Fruit fly (Drosophila melanogaster) whole organism, embryonic: ENCODE measurements around the gene CG5180.

Experiments used
- Bgb ChIP-seq: fragments of 200-800 bp; sonication (Bioruptor generic); IDR thresholded peaks from 2 replicates; pipeline ENCODE4 v1.3.6; 2022; ENCODE audit warnings: missing biosample characterization, missing genetic modification characterization; ENCODE audit not compliant: partially characterized antibody
- Blimp-1 ChIP-seq: fragments of 200-800 bp; sonication (Bioruptor generic); optimal IDR thresholded peaks from 3 replicates; lab custom pipeline; 2018; ENCODE audit warnings: missing biosample characterization, missing genetic modification characterization, mild to moderate bottlenecking, moderate library complexity, missing genetic modification reagents
- CG11560 ChIP-seq: fragments of 200-800 bp; sonication (Bioruptor generic); IDR thresholded peaks from 3 replicates; pipeline ENCODE4 v1.3.6; 2022; ENCODE audit warnings: missing biosample characterization, missing genetic modification characterization
- CG12155 ChIP-seq: fragments of 200-800 bp; sonication (Bioruptor generic); optimal IDR thresholded peaks from 3 replicates; lab custom pipeline; 2016; ENCODE audit warnings: missing biosample characterization, missing genetic modification characterization
- CG14860 ChIP-seq: fragments of 200-800 bp; sonication (Bioruptor generic); IDR thresholded peaks from 3 replicates; pipeline ENCODE4 v1.3.6; 2022; ENCODE audit warnings: missing biosample characterization, missing genetic modification characterization; ENCODE audit not compliant: partially characterized antibody
- CG15011 ChIP-seq: fragments of 200-800 bp; sonication (Bioruptor generic); optimal IDR thresholded peaks from 3 replicates; lab custom pipeline; 2018; ENCODE audit warnings: missing biosample characterization, mild to moderate bottlenecking, missing genetic modification characterization
- CG15073 ChIP-seq: fragments of 200-800 bp; sonication (Bioruptor generic); optimal IDR thresholded peaks from 2 replicates; lab custom pipeline; 2016; ENCODE audit warnings: missing biosample characterization, missing genetic modification characterization
- CG1529 ChIP-seq: fragments of 200-800 bp; sonication (Bioruptor generic); optimal IDR thresholded peaks from 3 replicates; lab custom pipeline; 2018; ENCODE audit warnings: missing biosample characterization, missing genetic modification characterization
- CG1602 ChIP-seq: fragments of 200-800 bp; sonication (Bioruptor generic); optimal IDR thresholded peaks from 3 replicates; lab custom pipeline; 2016; ENCODE audit warnings: missing biosample characterization, missing genetic modification characterization
- CG1603 ChIP-seq: fragments of 200-800 bp; sonication (Bioruptor generic); optimal IDR thresholded peaks from 2 replicates; lab custom pipeline; 2019; ENCODE audit warnings: missing biosample characterization, mild to moderate bottlenecking, missing genetic modification characterization, moderate library complexity
- CG16813 ChIP-seq: fragments of 200-800 bp; sonication (Bioruptor generic); IDR thresholded peaks from 3 replicates; pipeline ENCODE4 v1.3.6; 2022; ENCODE audit warnings: missing biosample characterization, missing genetic modification characterization; ENCODE audit not compliant: partially characterized antibody
- CG17359 ChIP-seq: fragments of 200-800 bp; sonication (Bioruptor generic); optimal IDR thresholded peaks from 3 replicates; lab custom pipeline; 2018; ENCODE audit warnings: missing biosample characterization, mild to moderate bottlenecking, missing genetic modification characterization, moderate library complexity
- CG17912 ChIP-seq: fragments of 200-800 bp; sonication (Bioruptor generic); optimal IDR thresholded peaks from 2 replicates; lab custom pipeline; 2018; ENCODE audit warnings: missing biosample characterization, mild to moderate bottlenecking, missing genetic modification characterization
- CG18011 ChIP-seq: fragments of 200-800 bp; sonication (Bioruptor generic); optimal IDR thresholded peaks from 2 replicates; lab custom pipeline; 2017; ENCODE audit warnings: missing biosample characterization, missing genetic modification characterization, mild to moderate bottlenecking, moderate library complexity, missing genotype
- CG32772 ChIP-seq: fragments of 200-800 bp; sonication (Bioruptor generic); IDR thresholded peaks from 2 replicates; pipeline ENCODE4 v1.3.6; 2022; ENCODE audit warnings: missing biosample characterization, missing genetic modification characterization
- CG34224 ChIP-seq: fragments of 200-800 bp; sonication (Bioruptor generic); IDR thresholded peaks from 3 replicates; pipeline ENCODE4 v1.3.6; 2022; ENCODE audit warnings: missing biosample characterization, missing genetic modification characterization; ENCODE audit not compliant: partially characterized antibody
- CG34376 ChIP-seq: fragments of 200-800 bp; sonication (Bioruptor generic); optimal IDR thresholded peaks from 2 replicates; lab custom pipeline; 2018; ENCODE audit warnings: missing biosample characterization, mild to moderate bottlenecking, missing genetic modification characterization
- CG3995 ChIP-seq: fragments of 200-800 bp; sonication (Bioruptor generic); optimal IDR thresholded peaks from 3 replicates; lab custom pipeline; 2016; ENCODE audit warnings: missing biosample characterization, missing genetic modification characterization
- CG4424 ChIP-seq: fragments of 200-800 bp; sonication (Bioruptor generic); optimal IDR thresholded peaks from 3 replicates; lab custom pipeline; 2016; ENCODE audit warnings: missing biosample characterization, missing genetic modification characterization
- CG7928 ChIP-seq: fragments of 200-800 bp; sonication (Bioruptor generic); optimal IDR thresholded peaks from 2 replicates; lab custom pipeline; 2017; ENCODE audit warnings: missing biosample characterization, mild to moderate bottlenecking, missing genetic modification characterization
- CG7963 ChIP-seq: fragments of 200-800 bp; sonication (Bioruptor generic); IDR thresholded peaks from 3 replicates; pipeline ENCODE4 v1.3.6; 2022; ENCODE audit warnings: missing biosample characterization, missing genetic modification characterization; ENCODE audit not compliant: partially characterized antibody
- CG7987 ChIP-seq: fragments of 200-800 bp; sonication (Bioruptor generic); optimal IDR thresholded peaks from 2 replicates; lab custom pipeline; 2018; ENCODE audit warnings: missing biosample characterization, mild to moderate bottlenecking, missing genetic modification characterization, moderate library complexity
- CG9215 ChIP-seq: fragments of 200-800 bp; sonication (Bioruptor generic); IDR thresholded peaks from 2 replicates; pipeline ENCODE4 v1.3.6; 2022; ENCODE audit warnings: missing biosample characterization, missing genetic modification characterization
- CG9727 ChIP-seq: fragments of 200-800 bp; sonication (Bioruptor generic); optimal IDR thresholded peaks from 3 replicates; lab custom pipeline; 2017; ENCODE audit warnings: missing biosample characterization, mild to moderate bottlenecking, missing genetic modification characterization
- Dip3 ChIP-seq: fragments of 200-800 bp; sonication (Bioruptor generic); optimal IDR thresholded peaks from 3 replicates; lab custom pipeline; 2016; ENCODE audit warnings: missing biosample characterization, missing genetic modification characterization
- E2f1 ChIP-seq: fragments of 200-800 bp; sonication (Bioruptor generic); IDR thresholded peaks from 2 replicates; pipeline ENCODE4 v1.3.6; 2022; ENCODE audit warnings: missing biosample characterization, missing genetic modification characterization
- Gsc ChIP-seq: fragments of 200-800 bp; sonication (Bioruptor generic); IDR thresholded peaks from 2 replicates; pipeline ENCODE4 v1.3.6; 2022; ENCODE audit warnings: missing biosample characterization, missing genetic modification characterization
- HLH4C ChIP-seq: fragments of 200-800 bp; sonication (Bioruptor generic); IDR thresholded peaks from 3 replicates; pipeline ENCODE4 v1.3.6; 2022; ENCODE audit warnings: missing biosample characterization, missing genetic modification characterization; ENCODE audit not compliant: partially characterized antibody
- Hey ChIP-seq: fragments of 200-800 bp; sonication (Bioruptor generic); optimal IDR thresholded peaks from 3 replicates; lab custom pipeline; 2018; ENCODE audit warnings: missing biosample characterization, mild to moderate bottlenecking, missing genetic modification characterization
- Meics ChIP-seq: fragments of 200-800 bp; sonication (Bioruptor generic); optimal IDR thresholded peaks from 2 replicates; lab custom pipeline; 2017; ENCODE audit warnings: missing biosample characterization, mild to moderate bottlenecking, missing genetic modification characterization
- Myb ChIP-seq: fragments of 200-800 bp; sonication (Bioruptor generic); optimal IDR thresholded peaks from 2 replicates; lab custom pipeline; 2016; ENCODE audit warnings: missing biosample characterization, missing genetic modification characterization
- NfI ChIP-seq: fragments of 200-800 bp; sonication (Bioruptor generic); optimal IDR thresholded peaks from 3 replicates; lab custom pipeline; 2018; ENCODE audit warnings: missing biosample characterization, mild to moderate bottlenecking, missing genetic modification characterization, moderate library complexity
- Poxn ChIP-seq: fragments of 200-800 bp; sonication (Bioruptor generic); IDR thresholded peaks from 2 replicates; pipeline ENCODE4 v1.3.6; 2022; ENCODE audit warnings: missing biosample characterization, missing genetic modification characterization
- dimm ChIP-seq: fragments of 200-800 bp; sonication (Bioruptor generic); IDR thresholded peaks from 2 replicates; pipeline ENCODE4 v1.3.6; 2022; ENCODE audit warnings: missing biosample characterization, missing genetic modification characterization
- ems ChIP-seq: fragments of 200-800 bp; sonication (Bioruptor generic); optimal IDR thresholded peaks from 3 replicates; lab custom pipeline; 2016; ENCODE audit warnings: missing biosample characterization, missing genetic modification characterization
- ham ChIP-seq: fragments of 200-800 bp; sonication (Bioruptor generic); IDR thresholded peaks from 2 replicates; pipeline ENCODE4 v1.3.6; 2022; ENCODE audit warnings: missing biosample characterization, missing genetic modification characterization
- kah ChIP-seq: fragments of 200-800 bp; sonication (Bioruptor generic); optimal IDR thresholded peaks from 2 replicates; lab custom pipeline; 2018; ENCODE audit warnings: missing biosample characterization, mild to moderate bottlenecking, missing genetic modification characterization
- lola ChIP-seq, 3 experiments: fragments of >200 bp in 2 of 3; fragments of 200-800 bp in 1 of 3; sonication (Bioruptor generic) in 1 of 3; optimal IDR thresholded peaks; 2 replicates each; lab custom pipeline; 2017 to 2019; ENCODE audit warnings: missing biosample characterization in 3 of 3, missing genetic modification characterization in 3 of 3, mild to moderate bottlenecking in 1 of 3, moderate library complexity in 1 of 3
- mld ChIP-seq: fragments of 200-800 bp; sonication (Bioruptor generic); IDR thresholded peaks from 3 replicates; pipeline ENCODE4 v1.3.6; 2022; ENCODE audit warnings: missing biosample characterization, missing genetic modification characterization; ENCODE audit not compliant: partially characterized antibody
- peb ChIP-seq: fragments of 200-800 bp; sonication (Bioruptor generic); IDR thresholded peaks from 2 replicates; pipeline ENCODE4 v1.3.6; 2022; ENCODE audit warnings: missing biosample characterization, missing genetic modification characterization
- pho ChIP-seq: fragments of 200-800 bp; sonication (Bioruptor generic); optimal IDR thresholded peaks from 2 replicates; lab custom pipeline; 2016; ENCODE audit warnings: missing biosample characterization, missing genetic modification characterization
- sr ChIP-seq: fragments of 200-800 bp; sonication (Bioruptor generic); IDR thresholded peaks from 3 replicates; pipeline ENCODE4 v1.3.6; 2022; ENCODE audit warnings: missing biosample characterization, missing genetic modification characterization
- ssp ChIP-seq: fragments of 200-800 bp; sonication (Bioruptor generic); IDR thresholded peaks from 2 replicates; pipeline ENCODE4 v1.3.6; 2022; ENCODE audit warnings: missing biosample characterization, missing genetic modification characterization
- sug ChIP-seq: fragments of 200-800 bp; optimal IDR thresholded peaks from 2 replicates; lab custom pipeline; 2019; ENCODE audit warnings: missing biosample characterization, mild to moderate bottlenecking, missing genetic modification characterization, moderate library complexity
- tap ChIP-seq: fragments of 200-800 bp; optimal IDR thresholded peaks from 3 replicates; lab custom pipeline; 2019; ENCODE audit warnings: missing biosample characterization, mild to moderate bottlenecking, missing genetic modification characterization, moderate library complexity
- tna ChIP-seq: fragments of 200-800 bp; sonication (Bioruptor generic); IDR thresholded peaks from 2 replicates; pipeline ENCODE4 v1.3.6; 2022; ENCODE audit warnings: missing biosample characterization, missing genetic modification characterization; ENCODE audit not compliant: partially characterized antibody
- trem ChIP-seq: fragments of 200-800 bp; optimal IDR thresholded peaks from 3 replicates; lab custom pipeline; 2019; ENCODE audit warnings: missing biosample characterization, mild to moderate bottlenecking, missing genetic modification characterization, moderate library complexity
- trh ChIP-seq: fragments of 200-800 bp; sonication (Bioruptor generic); optimal IDR thresholded peaks from 2 replicates; lab custom pipeline; 2016; ENCODE audit warnings: missing biosample characterization, missing genetic modification characterization
- twi ChIP-seq: fragments of 200-800 bp; optimal IDR thresholded peaks from 2 replicates; lab custom pipeline; 2019; ENCODE audit warnings: missing biosample characterization, mild to moderate bottlenecking, missing genetic modification characterization, moderate library complexity
- vnd ChIP-seq: fragments of 200-800 bp; sonication (Bioruptor generic); IDR thresholded peaks from 3 replicates; pipeline ENCODE4 v1.3.6; 2022; ENCODE audit warnings: missing biosample characterization, missing genetic modification characterization; ENCODE audit not compliant: partially characterized antibody

Gene CG5180

DNA sequence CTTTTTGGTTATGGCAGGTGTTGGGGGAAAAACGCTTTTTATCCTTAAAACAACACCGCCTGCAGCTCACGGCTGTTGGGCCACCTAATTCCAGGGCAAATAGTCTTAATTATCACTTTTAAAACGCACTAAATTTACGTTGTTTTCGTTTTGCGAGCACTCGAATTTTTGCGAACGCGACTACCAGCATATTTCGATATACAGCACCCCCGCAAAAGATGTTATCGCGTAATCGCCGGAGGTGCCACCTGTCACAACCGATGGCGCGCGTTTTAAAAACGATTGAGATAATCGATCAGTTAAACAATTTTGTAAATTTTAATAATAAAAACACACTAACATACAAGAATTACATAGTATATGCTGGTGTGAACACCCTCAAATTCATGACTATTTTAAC, 5.6 kb upstream of the CG5180 start, which contains the start of gene Stat92E:
TSS of gene Stat92E (minus strand) at position 219 of the 400 bp plus-strand sequence.
- TF ChIP-seq CG32772 (GFP tag; lab: Robert Waterston, UW) (no peak), ems (GFP tag; lab: Kevin White, UChicago) (no peak), sr (GFP tag; lab: Robert Waterston, UW) (0 out of 3 replicates have a peak, but pooled peaks have one; percentile 51), CG16813 (GFP tag; lab: Robert Waterston, UW) (peak; percentile 35; the same call in 1 of the 3 replicates), peb (no peak), lola (GFP tag; optimal IDR thresholded peaks at IDR 0.05; lab: Kevin White, UChicago) (no peak), E2f1 (GFP tag; lab: Robert Waterston, UW) (no peak), HLH4C (GFP tag; lab: Robert Waterston, UW) (peak; percentile 48; the same call in 1 of the 3 replicates), Myb (GFP tag; lab: Kevin White, UChicago) (no peak), CG34376 (peak; percentile 7), ham (GFP tag; lab: Robert Waterston, UW) (no peak), Poxn (no peak), tap (tag; lab: Kevin White, UChicago) (no peak), trem (tag; lab: Kevin White, UChicago) (no peak), CG4424 (GFP tag; lab: Kevin White, UChicago) (no peak), CG1603 (tag; lab: Kevin White, UChicago) (peak; percentile 28), CG1602 (GFP tag; lab: Kevin White, UChicago) (no peak), CG1529 (GFP tag; lab: Kevin White, UChicago) (no peak), twi (tag; lab: Kevin White, UChicago) (no peak), CG7928 (no peak), Gsc (GFP tag; lab: Robert Waterston, UW) (no peak), kah (GFP tag; lab: Kevin White, UChicago) (peak; percentile 35), CG17912 (GFP tag; lab: Kevin White, UChicago) (no peak), Meics (no peak), pho (GFP tag; lab: Kevin White, UChicago) (no peak), CG9727 (GFP tag; lab: Kevin White, UChicago) (no peak), sug (peak; percentile 90), tna (GFP tag; lab: Robert Waterston, UW) (no peak), NfI (GFP tag; lab: Kevin White, UChicago) (no peak), CG18011 (GFP tag; lab: Kevin White, UChicago) (no peak), CG11560 (tag; lab: Robert Waterston, UW) (no peak), CG15073 (GFP tag; lab: Kevin White, UChicago) (no peak), CG12155 (GFP tag; lab: Kevin White, UChicago) (no peak), trh (GFP tag; lab: Kevin White, UChicago) (no peak), CG7987 (GFP tag; lab: Kevin White, UChicago) (no peak), CG15011 (no peak), dimm (GFP tag; lab: Robert Waterston, UW) (no peak), Bgb (GFP tag; lab: Robert Waterston, UW) (peak; percentile 39; the same call in 1 of the 2 replicates), CG17359 (tag; lab: Kevin White, UChicago) (no peak), vnd (GFP tag; lab: Robert Waterston, UW) (peak; percentile 21; the same call in 1 of the 3 replicates), Dip3 (GFP tag; lab: Kevin White, UChicago) (no peak), ssp (no peak), mld (GFP tag; lab: Robert Waterston, UW) (no peak), CG34224 (GFP tag; lab: Robert Waterston, UW) (no peak), Hey (tag; lab: Kevin White, UChicago) (no peak), CG9215 (GFP tag; lab: Robert Waterston, UW) (no peak), CG3995 (GFP tag; lab: Kevin White, UChicago) (peak; percentile 47), Blimp-1 (GFP tag; lab: Kevin White, UChicago) (no peak), CG7963 (no peak), CG14860 (0 out of 3 replicates have a peak, but pooled peaks have one; percentile 11)
